Fruit fly (Drosophila melanogaster): ENCODE results near the gene Ltn1.

DNA sequence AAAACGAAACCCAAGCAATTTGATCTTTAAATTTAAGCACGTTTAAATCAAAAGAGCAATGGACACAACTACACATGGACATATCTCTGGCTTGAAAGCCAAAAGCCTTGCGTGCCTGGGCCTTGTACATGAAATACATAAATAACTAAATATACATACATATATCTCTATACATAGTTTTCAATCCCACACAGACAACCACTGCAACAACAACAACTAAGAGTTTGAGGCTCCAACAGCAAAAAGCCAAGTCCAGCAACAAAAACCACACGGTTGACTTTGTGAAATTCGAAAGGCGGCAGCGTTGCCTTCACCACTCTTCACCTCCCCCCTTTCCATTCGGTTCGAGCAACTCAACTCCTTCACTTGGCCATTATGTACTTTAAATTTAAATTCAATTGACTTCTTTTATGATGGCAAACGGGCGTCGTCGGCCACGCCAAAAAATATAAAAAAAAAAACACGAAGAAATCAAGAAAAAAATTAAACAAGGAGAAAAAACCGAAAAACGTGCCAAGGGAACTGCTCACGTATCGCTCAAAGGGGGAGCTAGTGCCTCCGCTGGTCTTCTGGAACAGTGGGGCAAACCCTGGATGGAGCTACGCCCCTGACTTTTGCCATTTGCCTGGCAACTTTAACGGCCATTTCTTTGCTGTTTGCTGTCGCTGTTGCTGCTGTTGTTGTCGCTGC lies 8.1 kb upstream of the Ltn1 start:
- no peak for TF ChIP-seq insv (optimal IDR thresholded peaks at IDR 0.05)
- TF ChIP-seq psq (optimal IDR thresholded peaks at IDR 0.05): no peak
- no peak for TF ChIP-seq h (optimal IDR thresholded peaks at IDR 0.05)
- no peak for TF ChIP-seq Sin3A (optimal IDR thresholded peaks at IDR 0.05)
